Fruit fly (Drosophila melanogaster): ENCODE results near the gene Sf3a1.

Gene Sf3a1

dm6 chr3R:17020956-17021355, 18.8 kb upstream of the Sf3a1 start, which contains the start of gene Adsl (continued):
- TF ChIP-seq Lpt (GFP tag; optimal IDR thresholded peaks at IDR 0.05) (no peak), fd59A (GFP tag; optimal IDR thresholded peaks at IDR 0.05) (no peak), Smox (GFP tag; optimal IDR thresholded peaks at IDR 0.05) (no peak), Sox15 (GFP tag; optimal IDR thresholded peaks at IDR 0.05) (no peak), CG6163 (GFP tag; IDR thresholded peaks at IDR 0.05) (peak; percentile 45; the same call in 1 of the 3 replicates), eg (GFP tag; IDR thresholded peaks at IDR 0.05) (peak; percentile 31; the same call in 1 of the 3 replicates), CG11294 (GFP tag; IDR thresholded peaks at IDR 0.05) (no peak), lz (GFP tag; optimal IDR thresholded peaks at IDR 0.05) (peak; percentile 60), CG9139 (GFP tag; optimal IDR thresholded peaks at IDR 0.05) (peak; percentile 34), svp (GFP tag) (peak; percentile 73), Ets96B (tag; optimal IDR thresholded peaks at IDR 0.05) (no peak), CG11762 (GFP tag; optimal IDR thresholded peaks at IDR 0.05; ENCODE audit: insufficient read depth) (peak; percentile 31), acj6 (GFP tag; optimal IDR thresholded peaks at IDR 0.05) (peak; percentile 49), CG31627 (GFP tag; optimal IDR thresholded peaks at IDR 0.05) (peak; percentile 18), Sox102F (GFP tag; optimal IDR thresholded peaks at IDR 0.05) (peak; percentile 54), net (GFP tag; optimal IDR thresholded peaks at IDR 0.05) (peak; percentile 65), achi (GFP tag; optimal IDR thresholded peaks at IDR 0.05) (no peak), spab (GFP tag; optimal IDR thresholded peaks at IDR 0.05) (peak; percentile 27), Gug (GFP tag; IDR thresholded peaks at IDR 0.05) (no peak), CG6854 (GFP tag; optimal IDR thresholded peaks at IDR 0.05) (no peak), Ets21C (GFP tag; optimal IDR thresholded peaks at IDR 0.05) (no peak), Sox14 (GFP tag; optimal IDR thresholded peaks at IDR 0.05) (peak; percentile 18), CG8632 (GFP tag; optimal IDR thresholded peaks at IDR 0.05) (peak; percentile 36), fd85E (GFP tag; optimal IDR thresholded peaks at IDR 0.05) (peak; percentile 44), Hr4 (GFP tag; optimal IDR thresholded peaks at IDR 0.05) (no peak), CG34406 (GFP tag; optimal IDR thresholded peaks at IDR 0.05) (peak; percentile 62), CG3919 (GFP tag; optimal IDR thresholded peaks at IDR 0.05) (peak; percentile 69), dac (GFP tag; optimal IDR thresholded peaks at IDR 0.05) (no peak), Blimp-1 (GFP tag; optimal IDR thresholded peaks at IDR 0.05) (peak; percentile 27), Eip75B (GFP tag; optimal IDR thresholded peaks at IDR 0.05) (peak; percentile 60), Hr39 (GFP tag; optimal IDR thresholded peaks at IDR 0.05) (no peak), CG16779 (tag; optimal IDR thresholded peaks at IDR 0.05) (peak; percentile 23)

dm6 chr3R:17018902-17019527, 16.9 kb upstream of the Sf3a1 start:
- TF ChIP-seq net (GFP tag; optimal IDR thresholded peaks at IDR 0.05) (peak; percentile 30), CG9139 (GFP tag; optimal IDR thresholded peaks at IDR 0.05) (peak; percentile 56), topi (GFP tag; optimal IDR thresholded peaks at IDR 0.05) (no peak), vri (GFP tag; optimal IDR thresholded peaks at IDR 0.05) (no peak), CG3032 (tag; optimal IDR thresholded peaks at IDR 0.05) (peak; percentile 24), OdsH (GFP tag; optimal IDR thresholded peaks at IDR 0.05) (peak; percentile 8), Lpt (GFP tag; optimal IDR thresholded peaks at IDR 0.05) (no peak), cyc (GFP tag; optimal IDR thresholded peaks at IDR 0.05) (no peak), dac (GFP tag; optimal IDR thresholded peaks at IDR 0.05) (no peak), dsx (GFP tag; optimal IDR thresholded peaks at IDR 0.05; ENCODE audit: poor library complexity, severe bottlenecking) (peak; percentile 57), CG1621 (tag; optimal IDR thresholded peaks at IDR 0.05) (peak; percentile 26), CG10669 (GFP tag; optimal IDR thresholded peaks at IDR 0.05) (peak; percentile 42), CG10631 (GFP tag; optimal IDR thresholded peaks at IDR 0.05) (peak; percentile 31), Sox15 (GFP tag; optimal IDR thresholded peaks at IDR 0.05) (no peak), Blimp-1 (GFP tag; optimal IDR thresholded peaks at IDR 0.05) (no peak), achi (GFP tag; optimal IDR thresholded peaks at IDR 0.05) (peak; percentile 31), svp (GFP tag) (peak; percentile 97), CG6854 (GFP tag; optimal IDR thresholded peaks at IDR 0.05) (no peak), pdm3 (GFP tag; optimal IDR thresholded peaks at IDR 0.05) (peak; percentile 16), Hr4 (GFP tag; optimal IDR thresholded peaks at IDR 0.05) (peak; percentile 22), Sox102F (GFP tag; optimal IDR thresholded peaks at IDR 0.05) (no peak), Eip78C (GFP tag) (peak; percentile 78), acj6 (GFP tag; optimal IDR thresholded peaks at IDR 0.05) (no peak), salr (GFP tag; optimal IDR thresholded peaks at IDR 0.05) (peak in 1 of 2 experiments; percentile 13), ss (GFP tag; optimal IDR thresholded peaks at IDR 0.05) (peak; percentile 55 to 59), CG8632 (GFP tag; optimal IDR thresholded peaks at IDR 0.05) (peak; percentile 1), CG16779 (tag; optimal IDR thresholded peaks at IDR 0.05) (peak; percentile 3), CG7368 (GFP tag; optimal IDR thresholded peaks at IDR 0.05) (no peak), Ets96B (tag; optimal IDR thresholded peaks at IDR 0.05) (peak; percentile 48), spab (GFP tag; optimal IDR thresholded peaks at IDR 0.05) (peak; percentile 21), fkh (GFP tag; optimal IDR thresholded peaks at IDR 0.05) (no peak), CG6808 (GFP tag; optimal IDR thresholded peaks at IDR 0.05) (peak; percentile 63)
